Fruit fly (Drosophila melanogaster): Measurements from ENCODE around the gene Sarm.

The Sarm gene

DNA sequence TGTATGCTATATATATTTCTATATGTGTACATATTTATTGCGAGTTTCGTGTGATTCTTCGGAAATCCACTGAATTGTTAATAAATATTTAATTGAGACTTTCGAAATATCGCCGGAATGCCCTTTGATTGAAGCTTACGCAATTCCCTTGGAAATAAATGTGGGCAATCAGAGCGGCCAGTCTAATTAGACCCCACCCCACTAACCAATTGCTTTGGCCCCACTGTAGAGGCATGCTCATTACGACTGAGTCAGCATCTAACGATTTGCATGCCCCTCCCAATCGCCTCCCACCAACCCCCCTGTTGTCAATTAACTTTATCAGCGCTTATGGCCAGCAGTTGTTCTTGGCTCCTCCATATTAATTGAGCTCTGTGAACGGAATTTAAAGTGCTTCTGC is 53.1 kb downstream of the Sarm start (continued):
- TF ChIP-seq CG34224 (GFP tag; IDR thresholded peaks at IDR 0.05; ENCODE audit: partially characterized antibody) = 0 out of 3 replicates have a peak, but pooled peaks have one; percentile 12
- no peak for TF ChIP-seq Optix (GFP tag; IDR thresholded peaks at IDR 0.05)
- TF ChIP-seq CG4404 (GFP tag; IDR thresholded peaks at IDR 0.05) = no peak
- TF ChIP-seq CG15269 (tag; optimal IDR thresholded peaks at IDR 0.05) = no peak
- no peak for TF ChIP-seq CG12391 (tag; optimal IDR thresholded peaks at IDR 0.05)
- no peak for TF ChIP-seq kni (GFP tag; optimal IDR thresholded peaks at IDR 0.05)
- TF ChIP-seq crc (GFP tag; optimal IDR thresholded peaks at IDR 0.05) = no peak
- no peak for TF ChIP-seq CG16813 (GFP tag; IDR thresholded peaks at IDR 0.05; ENCODE audit: partially characterized antibody)
- no peak for TF ChIP-seq btn (GFP tag; optimal IDR thresholded peaks at IDR 0.05)
- no peak for TF ChIP-seq lilli (GFP tag; optimal IDR thresholded peaks at IDR 0.05)
- no peak for TF ChIP-seq BtbVII (GFP tag; optimal IDR thresholded peaks at IDR 0.05)
- TF ChIP-seq Gug (GFP tag; IDR thresholded peaks at IDR 0.05) = 0 out of 4 replicates have a peak, but pooled peaks have one; percentile 15
- no peak for TF ChIP-seq CG12071 (GFP tag; optimal IDR thresholded peaks at IDR 0.05)
- no peak for TF ChIP-seq Lpt (GFP tag; optimal IDR thresholded peaks at IDR 0.05)
- no peak for TF ChIP-seq CG15696 (tag; optimal IDR thresholded peaks at IDR 0.05)
- no peak for TF ChIP-seq CG11560 (tag; IDR thresholded peaks at IDR 0.05)
- peak; percentile 74 for TF ChIP-seq Med (GFP tag)
- no peak for TF ChIP-seq fu2 (GFP tag; optimal IDR thresholded peaks at IDR 0.05)
- no peak for TF ChIP-seq NfI (GFP tag; optimal IDR thresholded peaks at IDR 0.05)
- no peak for TF ChIP-seq pum (GFP tag; optimal IDR thresholded peaks at IDR 0.05)
- no peak for TF ChIP-seq CG7786 (GFP tag; optimal IDR thresholded peaks at IDR 0.05)
- TF ChIP-seq otp (GFP tag; IDR thresholded peaks at IDR 0.05) = 0 out of 3 replicates have a peak, but pooled peaks have one; percentile 12
- no peak for TF ChIP-seq Gsc (GFP tag; IDR thresholded peaks at IDR 0.05)
- TF ChIP-seq CG2712 (tag; optimal IDR thresholded peaks at IDR 0.05) = no peak
- TF ChIP-seq sens (GFP tag) = peak; percentile 73
- peak; percentile 47 for TF ChIP-seq kay (GFP tag; optimal IDR thresholded peaks at IDR 0.05)
- no peak for TF ChIP-seq CG7556 (GFP tag; optimal IDR thresholded peaks at IDR 0.05)
- TF ChIP-seq CG6683 (GFP tag; optimal IDR thresholded peaks at IDR 0.05) = no peak
- no peak for TF ChIP-seq CG17361 (GFP tag; IDR thresholded peaks at IDR 0.05)
- TF ChIP-seq pan (optimal IDR thresholded peaks at IDR 0.05) = no peak
- TF ChIP-seq pan (GFP tag; optimal IDR thresholded peaks at IDR 0.05 in 1 of 2, IDR thresholded peaks at IDR 0.05 in 1 of 2) = no peak
- no peak for TF ChIP-seq maf-S (GFP tag; optimal IDR thresholded peaks at IDR 0.05)
- TF ChIP-seq wdn (GFP tag; IDR thresholded peaks at IDR 0.05) = no peak
- peak; percentile 18 for TF ChIP-seq CG10543 (GFP tag; optimal IDR thresholded peaks at IDR 0.05)
- no peak for TF ChIP-seq mld (GFP tag; IDR thresholded peaks at IDR 0.05; ENCODE audit: partially characterized antibody)
- TF ChIP-seq ab (GFP tag; optimal IDR thresholded peaks at IDR 0.05) = no peak
- TF ChIP-seq Rfx (GFP tag; IDR thresholded peaks at IDR 0.05) = no peak
- TF ChIP-seq chn (GFP tag; optimal IDR thresholded peaks at IDR 0.05) = no peak
- TF ChIP-seq chif (GFP tag; optimal IDR thresholded peaks at IDR 0.05) = no peak
- no peak for TF ChIP-seq grn (GFP tag; optimal IDR thresholded peaks at IDR 0.05)
- TF ChIP-seq HLHmδ (GFP tag; optimal IDR thresholded peaks at IDR 0.05) = no peak
- TF ChIP-seq MBD-R2 (GFP tag; IDR thresholded peaks at IDR 0.05) = no peak
- no peak for TF ChIP-seq CG4617 (GFP tag; optimal IDR thresholded peaks at IDR 0.05; ENCODE audit: borderline replicate concordance)
- no peak for TF ChIP-seq nerfin-2 (GFP tag; IDR thresholded peaks at IDR 0.05; ENCODE audit: partially characterized antibody)
- no peak for TF ChIP-seq insv (GFP tag; optimal IDR thresholded peaks at IDR 0.05)
- no peak for TF ChIP-seq CG11695 (GFP tag; IDR thresholded peaks at IDR 0.05)
- no peak for TF ChIP-seq repo (GFP tag; optimal IDR thresholded peaks at IDR 0.05)
- no peak for TF ChIP-seq pho (GFP tag; optimal IDR thresholded peaks at IDR 0.05)
- TF ChIP-seq lbe (GFP tag; optimal IDR thresholded peaks at IDR 0.05) = no peak
- TF ChIP-seq CG6791 (GFP tag; IDR thresholded peaks at IDR 0.05; ENCODE audit: partially characterized antibody) = no peak
- TF ChIP-seq ci (GFP tag; IDR thresholded peaks at IDR 0.05) = no peak
- no peak for TF ChIP-seq Sry-δ (GFP tag; optimal IDR thresholded peaks at IDR 0.05)

Data from whole organism, embryonic.